Worm (Caenorhabditis elegans) whole organism, mixed stage, embryonic: ENCODE results near the gene nspg-10.

ENCODE experiments used
- M03D4.4 ChIP-seq: sonication (generic microtip); optimal IDR thresholded peaks from 2 replicates; lab custom pipeline; 2017; ENCODE audit warnings: mild to moderate bottlenecking, missing genetic modification characterization, missing compliant biosample characterization
- blmp-1 ChIP-seq: fragments of 150-350 bp; optimal IDR thresholded peaks from 2 replicates; lab custom pipeline; 2014; ENCODE audit warnings: missing biosample characterization, missing genetic modification characterization
- ceh-39 ChIP-seq: fragments of 150-350 bp; optimal IDR thresholded peaks from 2 replicates; lab custom pipeline; 2014; ENCODE audit warnings: missing biosample characterization, missing genetic modification characterization
- ceh-43 ChIP-seq: fragments of 200-800 bp; sonication (Bioruptor generic); optimal IDR thresholded peaks from 2 replicates; lab custom pipeline; 2018; ENCODE audit warnings: mild to moderate bottlenecking, missing genetic modification characterization, moderate library complexity, missing compliant biosample characterization
- ces-1 ChIP-seq: fragments of 150-350 bp; optimal IDR thresholded peaks from 2 replicates; lab custom pipeline; 2014; ENCODE audit warnings: missing biosample characterization, missing genetic modification reagents, missing genetic modification characterization
- cnd-1 ChIP-seq: fragments of 200-800 bp; sonication (Bioruptor generic); optimal IDR thresholded peaks from 2 replicates; lab custom pipeline; 2018; ENCODE audit warnings: mild to moderate bottlenecking, missing genetic modification characterization, missing compliant biosample characterization
- drap-1 ChIP-seq: fragments of 200-800 bp; sonication (Bioruptor generic); optimal IDR thresholded peaks from 3 replicates; lab custom pipeline; 2018; ENCODE audit warnings: mild to moderate bottlenecking, missing genetic modification characterization, missing compliant biosample characterization
- elt-3 ChIP-seq: fragments of 150-350 bp; optimal IDR thresholded peaks from 2 replicates; lab custom pipeline; 2014; ENCODE audit warnings: missing biosample characterization, missing genetic modification characterization
- flh-1 ChIP-seq: fragments of 200-800 bp; sonication (Bioruptor generic); optimal IDR thresholded peaks from 2 replicates; lab custom pipeline; 2018; ENCODE audit warnings: mild to moderate bottlenecking, missing genetic modification characterization, moderate library complexity, missing compliant biosample characterization
- hlh-1 ChIP-seq: fragments of 150-350 bp; optimal IDR thresholded peaks from 2 replicates; lab custom pipeline; 2014; ENCODE audit warnings: missing biosample characterization, missing genetic modification reagents, missing genetic modification characterization
- lin-13 ChIP-seq: fragments of 150-350 bp; optimal IDR thresholded peaks from 2 replicates; lab custom pipeline; 2014; ENCODE audit warnings: missing biosample characterization, missing genetic modification characterization
- lsy-2 ChIP-seq: fragments of 150-350 bp; optimal IDR thresholded peaks from 2 replicates; lab custom pipeline; 2014; ENCODE audit warnings: missing biosample characterization, missing genetic modification characterization
- mep-1 ChIP-seq: fragments of 150-350 bp; optimal IDR thresholded peaks from 2 replicates; lab custom pipeline; 2017; ENCODE audit warnings: missing biosample characterization, missing genetic modification reagents, missing genetic modification characterization, inconsistent platforms
- mls-2 ChIP-seq: sonication (generic microtip); optimal IDR thresholded peaks from 2 replicates; lab custom pipeline; 2016; ENCODE audit warnings: mild to moderate bottlenecking, missing genetic modification characterization, moderate library complexity, missing compliant biosample characterization
- nhr-12 ChIP-seq: fragments of 150-350 bp; optimal IDR thresholded peaks from 2 replicates; lab custom pipeline; 2014; ENCODE audit warnings: missing biosample characterization, missing genetic modification characterization
- nhr-76 ChIP-seq: sonication (generic microtip); optimal IDR thresholded peaks from 2 replicates; lab custom pipeline; 2017; ENCODE audit warnings: missing biosample characterization, missing genetic modification characterization
- sem-2 ChIP-seq: fragments of 200-800 bp; sonication (Bioruptor generic); optimal IDR thresholded peaks from 2 replicates; lab custom pipeline; 2018; ENCODE audit warnings: mild to moderate bottlenecking, missing genetic modification characterization, missing compliant biosample characterization
- sptf-1 ChIP-seq: sonication (generic microtip); optimal IDR thresholded peaks from 2 replicates; lab custom pipeline; 2017; ENCODE audit warnings: mild to moderate bottlenecking, missing genetic modification characterization, moderate library complexity, missing compliant biosample characterization
- tbx-8 ChIP-seq: fragments of 200-800 bp; sonication (Bioruptor generic); optimal IDR thresholded peaks from 2 replicates; lab custom pipeline; 2018; ENCODE audit warnings: mild to moderate bottlenecking, missing genetic modification characterization, moderate library complexity, missing compliant biosample characterization
- unc-120 ChIP-seq: sonication (generic microtip); optimal IDR thresholded peaks from 2 replicates; lab custom pipeline; 2017; ENCODE audit warnings: missing genetic modification characterization, missing compliant biosample characterization; ENCODE audit not compliant: poor library complexity, severe bottlenecking
- unc-39 ChIP-seq: fragments of 150-350 bp; optimal IDR thresholded peaks from 2 replicates; lab custom pipeline; 2014; ENCODE audit warnings: missing biosample characterization, missing genetic modification characterization
- unc-62 ChIP-seq: fragments of 150-350 bp; optimal IDR thresholded peaks from 2 replicates; lab custom pipeline; 2014; ENCODE audit warnings: missing biosample characterization, missing genetic modification reagents, missing genetic modification characterization
- zip-8 ChIP-seq: fragments of 150-350 bp; optimal IDR thresholded peaks from 2 replicates; lab custom pipeline; 2014; ENCODE audit warnings: missing biosample characterization, missing genetic modification characterization
- ztf-11 ChIP-seq: fragments of 150-350 bp; optimal IDR thresholded peaks from 2 replicates; lab custom pipeline; 2014; ENCODE audit warnings: missing biosample characterization, missing genetic modification characterization

nspg-10 gene

ce11 chrIV:4562599-4563116 lies 42.9 kb upstream of the nspg-10 start, which contains the start of gene igeg-1:
Gene igeg-1 (plus strand): TSS chrIV:4562649.
- TF ChIP-seq flh-1 (GFP tag; lab: Kevin White, UChicago), result no peak
- no peak for TF ChIP-seq lsy-2 (tag; lab: Kevin White, UChicago)
- TF ChIP-seq sem-2 (GFP tag; lab: Kevin White, UChicago), result no peak
- no peak for TF ChIP-seq unc-120 (tag; lab: Kevin White, UChicago)

ce11 chrIV:4564541-4564940 lies 41.0 kb upstream of the nspg-10 start:
- TF ChIP-seq sptf-1 (tag; lab: Kevin White, UChicago) (no peak), ceh-39 (tag; lab: Kevin White, UChicago) (no peak), sem-2 (GFP tag; lab: Kevin White, UChicago) (no peak), ztf-11 (tag; lab: Kevin White, UChicago) (no peak), blmp-1 (tag; lab: Kevin White, UChicago) (no peak), cnd-1 (no peak), elt-3 (tag; lab: Kevin White, UChicago) (no peak), zip-8 (tag; lab: Kevin White, UChicago) (no peak), nhr-76 (no peak), unc-39 (tag; lab: Kevin White, UChicago) (no peak), tbx-8 (no peak)

ce11 chrIV:4565882-4566281 lies 39.7 kb upstream of the nspg-10 start:
- TF ChIP-seq drap-1 (GFP tag; lab: Kevin White, UChicago) (no peak), lin-13 (no peak), hlh-1 (tag; lab: Kevin White, UChicago) (no peak), lsy-2 (tag; lab: Kevin White, UChicago) (no peak), ces-1 (no peak), sem-2 (GFP tag; lab: Kevin White, UChicago) (no peak), blmp-1 (tag; lab: Kevin White, UChicago) (no peak), zip-8 (tag; lab: Kevin White, UChicago) (no peak), mls-2 (tag; lab: Kevin White, UChicago) (no peak), elt-3 (tag; lab: Kevin White, UChicago) (no peak), tbx-8 (no peak), mep-1 (no peak), ceh-43 (GFP tag; lab: Kevin White, UChicago) (no peak)

- no peak for TF ChIP-seq ztf-11 (tag; lab: Kevin White, UChicago)
- TF ChIP-seq elt-3 (tag; lab: Kevin White, UChicago), result no peak
- no peak for TF ChIP-seq unc-120 (tag; lab: Kevin White, UChicago)
- no peak for TF ChIP-seq unc-62 (GFP tag; lab: Kevin White, UChicago)
- no peak for TF ChIP-seq nhr-12
- TF ChIP-seq flh-1 (GFP tag; lab: Kevin White, UChicago), result no peak
- no peak for TF ChIP-seq ces-1
- TF ChIP-seq mep-1, result no peak
- no peak for TF ChIP-seq ceh-39 (tag; lab: Kevin White, UChicago)
- TF ChIP-seq blmp-1 (tag; lab: Kevin White, UChicago), result no peak
- TF ChIP-seq zip-8 (tag; lab: Kevin White, UChicago), result no peak
Observed at ce11 chrIV:4567343-4567742, 38.2 kb upstream of the nspg-10 start, which contains the start of gene F28E10.4. Gene F28E10.4 (minus strand): TSS chrIV:4567443.

- TF ChIP-seq M03D4.4 (tag; lab: Kevin White, UChicago) (no peak), nhr-12 (no peak), ces-1 (peak; percentile 73)
Observed at ce11 chrIV:4568402-4568891, 37.1 kb upstream of the nspg-10 start, which contains the start of gene F28E10.1. Gene F28E10.1 (plus strand): TSS chrIV:4568841.

ce11 chrIV:4570599-4570998 lies 35.0 kb upstream of the nspg-10 start:
- TF ChIP-seq unc-62 (GFP tag; lab: Kevin White, UChicago) (no peak), ces-1 (peak; percentile 71)

ce11 chrIV:4574051-4574450 lies 31.5 kb upstream of the nspg-10 start:
- TF ChIP-seq drap-1 (GFP tag; lab: Kevin White, UChicago) (no peak), ces-1 (peak; percentile 42)
- TF ChIP-seq, all 35 proteins: peak for 1
